Worm (Caenorhabditis elegans) whole organism, early embryonic: ENCODE measurements around the gene F14H3.6.

ENCODE experiments used
- B0310.2 ChIP-seq: sonication (generic microtip); optimal IDR thresholded peaks from 2 replicates; lab custom pipeline; 2016; ENCODE audit warnings: mild to moderate bottlenecking, missing genetic modification characterization, missing compliant biosample characterization
- aly-1 ChIP-seq: sonication (generic microtip); optimal IDR thresholded peaks from 2 replicates; lab custom pipeline; 2016; ENCODE audit warnings: missing genetic modification characterization, missing compliant biosample characterization
- ama-1 ChIP-seq: fragments of 150-350 bp; optimal IDR thresholded peaks from 2 replicates; lab custom pipeline; 2014
- ceh-13 ChIP-seq: fragments of 200-800 bp; sonication (Bioruptor generic); optimal IDR thresholded peaks from 2 replicates; lab custom pipeline; 2018; ENCODE audit warnings: mild to moderate bottlenecking, missing genetic modification characterization, missing compliant biosample characterization
- ets-7 ChIP-seq: sonication (generic microtip); optimal IDR thresholded peaks from 2 replicates; lab custom pipeline; 2016; ENCODE audit warnings: missing genotype, missing genetic modification characterization, missing compliant biosample characterization
- flt-1 ChIP-seq: fragments of 200-800 bp; sonication (Bioruptor generic); IDR thresholded peaks from 2 replicates; pipeline ENCODE4 v1.3.6; 2022; ENCODE audit warnings: missing genetic modification characterization, missing compliant biosample characterization
- hmbx-1 ChIP-seq: sonication (generic microtip); optimal IDR thresholded peaks from 2 replicates; lab custom pipeline; 2016; ENCODE audit warnings: mild to moderate bottlenecking, missing genetic modification characterization, missing compliant biosample characterization
- hmg-4 ChIP-seq: fragments of 200-800 bp; sonication (Bioruptor generic); optimal IDR thresholded peaks from 2 replicates; lab custom pipeline; 2018; ENCODE audit warnings: mild to moderate bottlenecking, missing genetic modification characterization, missing compliant biosample characterization
- hnd-1 ChIP-seq: sonication (generic microtip); optimal IDR thresholded peaks from 2 replicates; lab custom pipeline; 2016; ENCODE audit warnings: missing genetic modification characterization, missing compliant biosample characterization
- pes-1 ChIP-seq: fragments of 200-800 bp; sonication (Bioruptor generic); IDR thresholded peaks from 2 replicates; pipeline ENCODE4 v1.3.6; 2022; ENCODE audit warnings: missing genetic modification reagents, missing genetic modification characterization, missing compliant biosample characterization
- tbx-11 ChIP-seq: fragments of 200-800 bp; sonication (Bioruptor generic); IDR thresholded peaks from 2 replicates; pipeline ENCODE4 v1.3.6; 2022; ENCODE audit warnings: missing genetic modification characterization, missing compliant biosample characterization

DNA sequence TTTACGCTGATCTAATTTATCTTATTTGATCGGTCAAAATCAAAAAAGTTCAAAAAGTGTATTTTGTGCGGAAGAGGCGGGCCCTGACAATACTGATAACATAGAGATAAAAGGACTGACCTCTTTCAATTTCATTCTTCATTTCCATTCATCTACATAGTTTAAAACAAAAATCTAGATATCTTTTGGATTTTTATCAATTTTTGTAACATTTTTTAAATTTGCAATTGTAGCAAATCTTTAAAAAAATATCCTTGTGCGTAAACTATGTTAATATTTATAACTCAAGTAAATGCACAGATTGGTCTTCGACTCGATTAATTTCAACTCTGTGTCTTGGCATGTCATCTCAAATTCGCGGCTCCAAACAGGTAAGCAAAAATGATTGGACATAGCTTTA is 44.9 kb upstream of the F14H3.6 start, which contains the start of gene argk-1:
- TF ChIP-seq ets-7 (tag; lab: Kevin White, UChicago) (no peak), flt-1 (GFP tag; lab: Robert Waterston, UW) (no peak), ama-1 (lab: Kevin White, UChicago) (no peak), pes-1 (GFP tag; lab: Robert Waterston, UW) (no peak), hmg-4 (GFP tag; lab: Kevin White, UChicago) (no peak), hmbx-1 (no peak), aly-1 (tag; lab: Kevin White, UChicago) (no peak), tbx-11 (no peak), B0310.2 (tag; lab: Kevin White, UChicago) (no peak), hnd-1 (tag; lab: Kevin White, UChicago) (no peak), ceh-13 (GFP tag; lab: Kevin White, UChicago) (no peak)
